Worm (Caenorhabditis elegans) whole organism, L4 larva: ENCODE data around the gene Y39A1A.27.
A peak's percentile ranks its signal among the peaks of the same experiment; 100 is the strongest.

Experiments used
- D1046.2 ChIP-seq: fragments of 200-800 bp; sonication (Bioruptor generic); IDR thresholded peaks from 2 replicates; pipeline ENCODE4 v1.3.6; 2022; ENCODE audit warnings: missing genetic modification characterization, missing compliant biosample characterization
- F26F4.8 ChIP-seq: fragments of 200-800 bp; sonication (Bioruptor generic); conservative IDR thresholded peaks from 2 replicates; pipeline ENCODE4 v1.3.6; 2022; ENCODE audit warnings: missing genetic modification characterization, missing compliant biosample characterization
- R02D3.7 ChIP-seq: fragments of 150-350 bp; sonication (generic microtip); optimal IDR thresholded peaks from 3 replicates; lab custom pipeline; 2014; ENCODE audit warnings: missing biosample characterization, missing genetic modification characterization
- T20F7.1 ChIP-seq: fragments of 200-800 bp; sonication (Bioruptor generic); optimal IDR thresholded peaks from 2 replicates; lab custom pipeline; 2018; ENCODE audit warnings: mild to moderate bottlenecking, missing genetic modification characterization, missing compliant biosample characterization
- Y48G9A.11 ChIP-seq: fragments of 200-800 bp; sonication (Bioruptor generic); IDR thresholded peaks from 2 replicates; pipeline ENCODE4 v1.3.6; 2022; ENCODE audit warnings: missing genetic modification reagents, missing genetic modification characterization, missing compliant biosample characterization
- Y75B8A.6 ChIP-seq: fragments of 200-800 bp; sonication (Bioruptor generic); IDR thresholded peaks from 2 replicates; pipeline ENCODE4 v1.3.6; 2022; ENCODE audit warnings: missing genetic modification reagents, missing genetic modification characterization, missing compliant biosample characterization
- aha-1 ChIP-seq: fragments of 150-350 bp; peaks from one replicate; lab custom pipeline; 2014; ENCODE audit warnings: missing biosample characterization, missing genetic modification characterization
- aly-2 ChIP-seq: sonication (generic microtip); optimal IDR thresholded peaks from 2 replicates; lab custom pipeline; 2018; ENCODE audit warnings: missing biosample characterization, missing genetic modification characterization
- ama-1 ChIP-seq: fragments of 150-350 bp; optimal IDR thresholded peaks from 2 replicates; lab custom pipeline; 2014; ENCODE audit warnings: inconsistent platforms, mixed read lengths
- arid-1 ChIP-seq: fragments of 200-800 bp; sonication (Bioruptor generic); conservative IDR thresholded peaks from 2 replicates; pipeline ENCODE4 v1.3.6; 2022; ENCODE audit warnings: missing genetic modification reagents, missing genetic modification characterization, missing compliant biosample characterization
- ceh-32 ChIP-seq: sonication (generic microtip); optimal IDR thresholded peaks from 2 replicates; lab custom pipeline; 2016; ENCODE audit warnings: mild to moderate bottlenecking, missing genetic modification characterization, missing compliant biosample characterization; ENCODE audit not compliant: poor library complexity
- ceh-82 ChIP-seq: sonication (generic microtip); optimal IDR thresholded peaks from 2 replicates; lab custom pipeline; 2017; ENCODE audit warnings: missing biosample characterization, missing genetic modification characterization
- ces-1 ChIP-seq: fragments of 150-350 bp; sonication (generic microtip); optimal IDR thresholded peaks from 4 replicates; lab custom pipeline; 2014; ENCODE audit warnings: missing biosample characterization, missing genetic modification reagents, missing genetic modification characterization
- daf-19 ChIP-seq: fragments of 200-800 bp; sonication (Bioruptor generic); conservative IDR thresholded peaks from 2 replicates; pipeline ENCODE4 v1.3.6; 2022; ENCODE audit warnings: missing genetic modification characterization, missing compliant biosample characterization
- dmd-9 ChIP-seq: fragments of 200-800 bp; sonication (Bioruptor generic); IDR thresholded peaks from 2 replicates; pipeline ENCODE4 v1.3.6; 2022; ENCODE audit warnings: missing genetic modification reagents, missing genetic modification characterization, missing compliant biosample characterization
- duxl-1 ChIP-seq: sonication (generic microtip); optimal IDR thresholded peaks from 2 replicates; lab custom pipeline; 2016; ENCODE audit warnings: mild to moderate bottlenecking, missing genetic modification characterization, moderate library complexity, missing compliant biosample characterization; ENCODE audit not compliant: poor library complexity
- dve-1 ChIP-seq: sonication (generic microtip); optimal IDR thresholded peaks from 2 replicates; lab custom pipeline; 2017; ENCODE audit warnings: antibody characterized with exemption, mild to moderate bottlenecking, missing genetic modification characterization, missing compliant biosample characterization; ENCODE audit not compliant: insufficient read depth
- hlh-30 ChIP-seq: sonication (generic microtip); optimal IDR thresholded peaks from 2 replicates; lab custom pipeline; 2017; ENCODE audit warnings: antibody characterized with exemption, mild to moderate bottlenecking, missing genetic modification characterization, missing compliant biosample characterization; ENCODE audit not compliant: insufficient read depth
- hmg-1.1 ChIP-seq: fragments of 200-800 bp; sonication (Bioruptor generic); IDR thresholded peaks from 2 replicates; pipeline ENCODE4 v1.3.6; 2022; ENCODE audit warnings: missing genetic modification reagents, missing genetic modification characterization, missing compliant biosample characterization
- lim-7 ChIP-seq: fragments of 200-800 bp; sonication (Bioruptor generic); IDR thresholded peaks from 2 replicates; pipeline ENCODE4 v1.3.6; 2022; ENCODE audit warnings: missing genetic modification characterization, missing compliant biosample characterization
- lin-13 ChIP-seq: fragments of 150-350 bp; optimal IDR thresholded peaks from 2 replicates; lab custom pipeline; 2014; ENCODE audit warnings: missing biosample characterization, missing genetic modification reagents, missing genetic modification characterization
- lin-29 ChIP-seq: fragments of 200-800 bp; sonication (Bioruptor generic); IDR thresholded peaks from 2 replicates; pipeline ENCODE4 v1.3.6; 2022; ENCODE audit warnings: missing genetic modification reagents, missing genetic modification characterization, missing compliant biosample characterization
- lsy-2 ChIP-seq, 2 experiments: fragments of 150-350 bp in 1 of 2; sonication (generic microtip) in 1 of 2; optimal IDR thresholded peaks; 2 replicates each; lab custom pipeline; 2014 to 2017; ENCODE audit warnings: missing biosample characterization in 2 of 2, missing genetic modification characterization in 2 of 2
- madf-5 ChIP-seq, 2 experiments: fragments of 200-800 bp; sonication (Bioruptor generic); IDR thresholded peaks; 2 replicates each; pipeline ENCODE4 v1.3.6; 2022; ENCODE audit warnings: missing compliant biosample characterization in 2 of 2, missing genetic modification characterization in 2 of 2
- mdl-1 ChIP-seq, 2 experiments: fragments of 150-350 bp in 1 of 2; sonication (generic microtip) in 1 of 2; optimal IDR thresholded peaks; 2 replicates each; lab custom pipeline; 2014 to 2017; ENCODE audit warnings: missing biosample characterization in 2 of 2, missing genetic modification characterization in 2 of 2
- mep-1 ChIP-seq: fragments of 150-350 bp; sonication (generic microtip); optimal IDR thresholded peaks from 3 replicates; lab custom pipeline; 2014; ENCODE audit warnings: missing biosample characterization, missing genetic modification characterization
- mes-2 ChIP-seq: sonication (generic microtip); optimal IDR thresholded peaks from 2 replicates; lab custom pipeline; 2016; ENCODE audit warnings: missing genotype, mild to moderate bottlenecking, missing genetic modification characterization, missing compliant biosample characterization; ENCODE audit not compliant: poor library complexity, severe bottlenecking
- mxl-2 ChIP-seq: fragments of 200-800 bp; sonication (Bioruptor generic); conservative IDR thresholded peaks from 2 replicates; pipeline ENCODE4 v1.3.6; 2022; ENCODE audit warnings: missing genetic modification reagents, missing genetic modification characterization, missing compliant biosample characterization
- nhr-28 ChIP-seq: fragments of 150-350 bp; optimal IDR thresholded peaks from 2 replicates; lab custom pipeline; 2014; ENCODE audit warnings: missing biosample characterization, missing genetic modification characterization
- nhr-48 ChIP-seq: sonication (generic microtip); optimal IDR thresholded peaks from 2 replicates; lab custom pipeline; 2016; ENCODE audit warnings: mild to moderate bottlenecking, missing genetic modification characterization, missing compliant biosample characterization
- nhr-6 ChIP-seq: fragments of 150-350 bp; optimal IDR thresholded peaks from 2 replicates; lab custom pipeline; 2014; ENCODE audit warnings: missing biosample characterization, missing genetic modification characterization
- nhr-76 ChIP-seq: fragments of 150-350 bp; optimal IDR thresholded peaks from 2 replicates; lab custom pipeline; 2014; ENCODE audit warnings: missing biosample characterization, missing genetic modification characterization
- saeg-2 ChIP-seq: fragments of 200-800 bp; sonication (Bioruptor generic); IDR thresholded peaks from 2 replicates; pipeline ENCODE4 v1.3.6; 2022; ENCODE audit warnings: missing genetic modification reagents, missing genetic modification characterization, missing compliant biosample characterization
- set-16 ChIP-seq: fragments of 200-800 bp; sonication (Bioruptor generic); IDR thresholded peaks from 2 replicates; pipeline ENCODE4 v1.3.6; 2022; ENCODE audit warnings: missing genetic modification reagents, missing genetic modification characterization, missing compliant biosample characterization
- skn-1 ChIP-seq: fragments of 150-350 bp; optimal IDR thresholded peaks from 2 replicates; lab custom pipeline; 2014; ENCODE audit warnings: missing biosample characterization, missing genetic modification characterization
- snpc-4 ChIP-seq: fragments of 150-350 bp; optimal IDR thresholded peaks from 2 replicates; lab custom pipeline; 2014; ENCODE audit warnings: missing biosample characterization, missing genetic modification characterization
- tra-1 ChIP-seq: fragments of 200-800 bp; sonication (Bioruptor generic); IDR thresholded peaks from 2 replicates; pipeline ENCODE4 v1.3.6; 2022; ENCODE audit warnings: missing genetic modification reagents, missing genetic modification characterization, missing compliant biosample characterization
- unc-130 ChIP-seq: sonication (generic microtip); optimal IDR thresholded peaks from 2 replicates; lab custom pipeline; 2016; ENCODE audit warnings: missing genetic modification reagents, missing genetic modification characterization, missing compliant biosample characterization
- vab-7 ChIP-seq: fragments of 200-800 bp; sonication (Bioruptor generic); IDR thresholded peaks from 2 replicates; pipeline ENCODE4 v1.3.6; 2022; ENCODE audit warnings: missing genetic modification reagents, missing genetic modification characterization, missing compliant biosample characterization
- ztf-7 ChIP-seq: fragments of 150-350 bp; optimal IDR thresholded peaks from 2 replicates; lab custom pipeline; 2014; ENCODE audit warnings: missing biosample characterization, missing genetic modification characterization

Gene Y39A1A.27

DNA sequence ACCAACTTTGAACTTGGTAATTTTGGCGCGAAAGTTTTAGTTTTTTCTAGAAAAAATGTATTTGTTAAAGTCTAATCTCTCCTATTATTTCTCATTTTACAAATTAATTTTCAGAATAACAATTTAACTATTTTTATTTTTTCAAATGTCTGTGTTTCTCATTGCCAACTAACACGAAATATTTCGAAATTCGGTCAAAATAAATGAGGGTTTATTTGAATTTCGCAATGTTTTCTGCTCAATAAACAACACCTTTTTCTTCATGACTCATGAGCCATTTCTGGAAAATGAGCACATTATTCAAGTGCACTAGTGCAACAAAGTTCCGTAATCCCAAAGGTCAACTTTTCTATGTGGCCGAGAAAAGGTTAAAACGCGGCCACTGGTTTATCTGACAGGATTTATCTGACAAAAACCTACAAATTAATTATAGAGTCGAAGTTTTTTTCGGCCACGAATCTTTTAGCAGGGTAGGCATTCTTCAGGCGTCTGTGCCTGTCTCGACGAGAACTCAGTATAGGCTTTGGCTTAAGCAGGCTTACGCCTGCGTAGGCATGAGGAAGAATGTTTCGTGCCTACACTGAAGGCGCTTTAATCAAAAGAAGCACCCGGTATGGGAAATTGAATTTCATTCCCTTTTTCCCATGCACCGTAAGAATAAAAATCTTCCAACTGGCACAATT lies at the start of gene Y39A1A.27:
TSS of gene Y39A1A.27 (plus strand) at position 633 of the 683 bp plus-strand sequence.
- TF ChIP-seq vab-7 (no peak), aha-1 (tag; lab: Kevin White, UChicago) (peak; percentile 18), ztf-7 (tag; lab: Kevin White, UChicago) (no peak), saeg-2 (GFP tag; lab: Robert Waterston, UW) (no peak), unc-130 (GFP tag; lab: Kevin White, UChicago) (no peak), lim-7 (GFP tag; lab: Robert Waterston, UW) (no peak)

- peak; percentile 30 for TF ChIP-seq aha-1 (tag; lab: Kevin White, UChicago)
- peak; percentile 63 for TF ChIP-seq set-16 (GFP tag; lab: Robert Waterston, UW)
- no peak for TF ChIP-seq duxl-1 (tag; lab: Kevin White, UChicago)
- TF ChIP-seq nhr-28 (tag; lab: Kevin White, UChicago), result no peak
- TF ChIP-seq F26F4.8, result no peak
Observed at ce11 chrIII:10592074-10592473, 46.7 kb upstream of the Y39A1A.27 start.

DNA sequence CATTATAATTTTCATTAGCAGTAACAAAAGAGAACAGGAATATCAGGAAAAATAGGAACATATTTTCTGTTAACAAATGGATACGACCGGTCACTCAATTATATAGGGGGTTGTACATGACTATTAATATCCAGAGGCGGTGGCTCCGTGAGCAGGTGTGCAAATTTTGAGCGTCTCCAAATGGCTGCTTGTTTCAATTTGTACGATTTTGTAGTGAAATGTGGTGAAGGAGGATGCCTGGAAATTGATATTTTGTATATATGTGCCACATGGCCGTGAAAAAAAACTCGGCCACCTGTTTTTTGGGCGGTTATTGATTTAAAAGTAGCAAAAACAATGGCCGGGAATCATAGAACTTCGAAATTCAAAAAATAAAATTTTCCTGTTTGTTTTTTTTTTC lies 46.0 kb upstream of the Y39A1A.27 start, which contains the start of gene Y45F3A.8:
TSS of gene Y45F3A.8 (minus strand) at position 101 of the 400 bp plus-strand sequence.
- TF ChIP-seq lsy-2 (tag; optimal IDR thresholded peaks at IDR 0.05; lab: Kevin White, UChicago), result no peak
- TF ChIP-seq lin-13 (GFP tag; lab: Kevin White, UChicago), result no peak
- no peak for TF ChIP-seq ceh-82 (tag; lab: Kevin White, UChicago)
- TF ChIP-seq daf-19 (GFP tag; lab: Robert Waterston, UW), result no peak
- no peak for TF ChIP-seq dmd-9
- no peak for TF ChIP-seq aha-1 (tag; lab: Kevin White, UChicago)
- no peak for TF ChIP-seq hlh-30
- TF ChIP-seq unc-130 (GFP tag; lab: Kevin White, UChicago), result no peak
- TF ChIP-seq dve-1 (tag; lab: Kevin White, UChicago), result no peak
- TF ChIP-seq ces-1 (GFP tag; lab: Kevin White, UChicago), result no peak
- no peak for TF ChIP-seq lin-29
- TF ChIP-seq madf-5 (GFP tag; IDR thresholded peaks at IDR 0.05; lab: Robert Waterston, UW), result no peak
- no peak for TF ChIP-seq Y75B8A.6 (GFP tag; lab: Robert Waterston, UW)
- TF ChIP-seq ztf-7 (tag; lab: Kevin White, UChicago), result no peak
- TF ChIP-seq mxl-2 (GFP tag; lab: Robert Waterston, UW), result no peak
- TF ChIP-seq, all 104 proteins: peak for 0

DNA sequence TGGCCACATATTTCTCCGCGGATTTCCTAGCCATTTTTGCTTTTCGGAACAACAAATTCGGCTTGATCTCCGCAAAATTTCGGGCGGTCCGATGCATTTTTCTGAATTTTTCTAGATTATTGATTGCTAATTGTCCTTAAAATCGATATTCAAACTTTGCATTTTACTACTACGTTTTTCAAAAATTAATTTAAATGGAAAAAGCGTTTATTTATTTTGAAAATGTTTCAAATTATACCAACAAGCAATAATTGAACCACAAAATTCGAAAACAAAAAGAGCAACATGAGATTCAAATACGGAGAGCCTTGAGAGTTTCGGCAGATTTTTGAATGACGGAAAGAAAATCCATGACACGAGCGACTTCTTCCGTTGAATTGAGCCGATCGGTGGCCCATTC lies 43.7 kb upstream of the Y39A1A.27 start, which contains the start of gene Y45F3A.9:
TSS of gene Y45F3A.9 (minus strand) at position 101 of the 400 bp plus-strand sequence.
- TF ChIP-seq snpc-4 (tag; lab: Kevin White, UChicago), result no peak
- TF ChIP-seq skn-1, result no peak
- TF ChIP-seq aha-1 (tag; lab: Kevin White, UChicago), result peak; percentile 31
- peak; percentile 37 for TF ChIP-seq ama-1 (lab: Kevin White, UChicago)
- no peak for TF ChIP-seq D1046.2 (GFP tag; lab: Robert Waterston, UW)
- TF ChIP-seq nhr-76 (tag; lab: Kevin White, UChicago), result no peak
- TF ChIP-seq lsy-2 (tag; optimal IDR thresholded peaks at IDR 0.05; lab: Kevin White, UChicago), result no peak
- TF ChIP-seq, all 104 proteins: peak for 2

DNA sequence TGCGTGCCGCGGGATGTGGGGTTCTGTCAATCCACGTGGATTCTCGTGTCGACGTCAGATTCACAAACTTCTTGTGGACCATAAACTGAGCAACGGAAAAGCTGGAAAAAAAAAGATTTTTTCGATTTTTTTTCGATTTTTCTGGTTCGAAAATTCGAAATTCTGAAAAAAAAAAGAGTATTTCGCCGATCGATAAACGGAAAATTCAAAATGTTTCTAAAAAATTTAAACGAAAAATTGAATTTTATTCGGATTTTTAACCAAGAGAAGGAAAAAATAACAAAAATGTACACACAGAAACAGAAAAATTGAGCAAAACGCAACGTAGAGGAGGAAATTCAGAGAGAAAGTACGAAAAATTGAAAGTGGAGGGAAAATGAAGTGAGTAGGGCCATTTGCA lies 42.4 kb upstream of the Y39A1A.27 start, which contains the start of gene Y39A1A.3:
TSS of gene Y39A1A.3 (minus strand) at position 101 of the 400 bp plus-strand sequence.
- TF ChIP-seq mep-1 (tag; lab: Kevin White, UChicago) (peak; percentile 6), ama-1 (lab: Kevin White, UChicago) (peak; percentile 53), T20F7.1 (GFP tag; lab: Kevin White, UChicago) (no peak)

DNA sequence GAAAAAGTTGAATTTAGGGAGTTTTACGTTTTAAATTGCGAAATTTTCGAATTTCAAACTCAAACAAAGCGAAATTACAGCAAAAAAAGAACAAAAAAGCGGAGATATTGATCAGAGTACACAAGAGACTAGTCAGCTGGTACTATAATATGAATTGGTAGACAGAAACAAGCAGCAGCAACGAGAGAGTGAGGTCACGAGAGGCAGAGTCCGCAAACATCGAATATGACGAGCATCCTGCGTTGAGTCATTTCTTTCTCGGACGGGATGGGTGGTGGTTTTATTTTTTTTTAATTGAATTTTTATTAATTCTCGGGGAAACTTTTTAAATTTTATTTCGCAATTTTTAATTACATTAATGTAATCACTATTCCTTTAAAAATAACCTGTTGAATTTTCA lies 39.1 kb upstream of the Y39A1A.27 start:
- TF ChIP-seq ceh-32 (no peak), arid-1 (GFP tag; lab: Robert Waterston, UW) (peak; percentile 55; the same call in 1 of the 2 replicates), tra-1 (GFP tag; lab: Robert Waterston, UW) (no peak), aly-2 (tag; lab: Kevin White, UChicago) (no peak), hmg-1.1 (peak; percentile 74), mes-2 (tag; lab: Kevin White, UChicago) (peak; percentile 78), aha-1 (tag; lab: Kevin White, UChicago) (peak; percentile 94), nhr-6 (peak; percentile 84), lim-7 (GFP tag; lab: Robert Waterston, UW) (no peak), mdl-1 (tag; optimal IDR thresholded peaks at IDR 0.05; lab: Kevin White, UChicago) (peak in 1 of 2 experiments; percentile 50), ztf-7 (tag; lab: Kevin White, UChicago) (peak; percentile 13), Y48G9A.11 (GFP tag; lab: Robert Waterston, UW) (no peak), nhr-48 (tag; lab: Kevin White, UChicago) (no peak), R02D3.7 (tag; lab: Kevin White, UChicago) (no peak)
